Worm (Caenorhabditis elegans) whole organism, L3 larva: Measurements from ENCODE around the gene Y49E10.30.

ENCODE experiments used
- elt-3 ChIP-seq, 3 experiments: fragments of 150-350 bp in 1 of 3; sonication (generic microtip) in 2 of 3; optimal IDR thresholded peaks; 2 replicates in 2 of 3; 4 replicates in 1 of 3; lab custom pipeline; 2014 to 2017; ENCODE audit warnings: missing biosample characterization in 3 of 3, missing genetic modification characterization in 3 of 3
- pha-4 ChIP-seq: fragments of 150-350 bp; optimal IDR thresholded peaks from 2 replicates; lab custom pipeline; 2014; ENCODE audit warnings: missing biosample characterization, missing genetic modification reagents, missing genetic modification characterization

ce11 chrIII:12395085-12395484, 8.4 kb downstream of the Y49E10.30 start, which contains the start of gene Y49E10.10:
- TF ChIP-seq pha-4 (tag; lab: Kevin White, UChicago) (no peak), elt-3 (tag; optimal IDR thresholded peaks at IDR 0.05; lab: Kevin White, UChicago) (no peak)
